Worm (Caenorhabditis elegans) whole organism, L2 larva: ENCODE measurements around the gene F40A3.3.

Experiments used
- C34F6.9 ChIP-seq: fragments of 150-350 bp; optimal IDR thresholded peaks from 2 replicates; lab custom pipeline; 2014; ENCODE audit warnings: missing biosample characterization, missing genetic modification characterization
- F13H6.1 ChIP-seq: sonication (generic microtip); optimal IDR thresholded peaks from 2 replicates; lab custom pipeline; 2016; ENCODE audit warnings: missing genetic modification characterization, missing compliant biosample characterization
- R02D3.7 ChIP-seq: fragments of 150-350 bp; optimal IDR thresholded peaks from 2 replicates; lab custom pipeline; 2014; ENCODE audit warnings: missing biosample characterization, missing genetic modification characterization
- Y55F3AM.14 ChIP-seq: fragments of 200-800 bp; sonication (Bioruptor generic); optimal IDR thresholded peaks from 2 replicates; lab custom pipeline; 2018; ENCODE audit warnings: mild to moderate bottlenecking, missing genetic modification characterization, missing compliant biosample characterization
- ZK546.5 ChIP-seq: sonication (generic microtip); optimal IDR thresholded peaks from 2 replicates; lab custom pipeline; 2017; ENCODE audit warnings: missing biosample characterization, missing genetic modification characterization
- alr-1 ChIP-seq: fragments of 150-350 bp; optimal IDR thresholded peaks from 2 replicates; lab custom pipeline; 2014; ENCODE audit warnings: missing biosample characterization, missing genetic modification characterization
- aly-2 ChIP-seq: fragments of 150-350 bp; optimal IDR thresholded peaks from 2 replicates; lab custom pipeline; 2014; ENCODE audit warnings: missing biosample characterization, missing genetic modification characterization
- ama-1 ChIP-seq: fragments of 150-350 bp; optimal IDR thresholded peaks from 2 replicates; lab custom pipeline; 2018; ENCODE audit warnings: inconsistent platforms
- blmp-1 ChIP-seq: sonication (generic microtip); optimal IDR thresholded peaks from 2 replicates; lab custom pipeline; 2017; ENCODE audit warnings: missing genetic modification characterization, mild to moderate bottlenecking, missing compliant biosample characterization, antibody characterized with exemption, moderate library complexity; ENCODE audit not compliant: insufficient read depth
- ceh-16 ChIP-seq: fragments of 150-350 bp; optimal IDR thresholded peaks from 2 replicates; lab custom pipeline; 2014; ENCODE audit warnings: missing biosample characterization, missing genetic modification characterization
- ceh-82 ChIP-seq: fragments of 150-350 bp; optimal IDR thresholded peaks from 2 replicates; lab custom pipeline; 2014; ENCODE audit warnings: missing biosample characterization, missing genetic modification characterization
- crh-2 ChIP-seq: sonication (generic microtip); optimal IDR thresholded peaks from 2 replicates; lab custom pipeline; 2017; ENCODE audit warnings: missing biosample characterization, missing genetic modification characterization
- dmd-4 ChIP-seq: sonication (generic microtip); optimal IDR thresholded peaks from 2 replicates; lab custom pipeline; 2017; ENCODE audit warnings: missing biosample characterization, missing genetic modification characterization
- egl-27 ChIP-seq: sonication (generic microtip); optimal IDR thresholded peaks from 3 replicates; lab custom pipeline; 2017; ENCODE audit warnings: missing biosample characterization, missing genetic modification reagents, missing genetic modification characterization
- elt-1 ChIP-seq: fragments of 150-350 bp; optimal IDR thresholded peaks from 2 replicates; lab custom pipeline; 2014; ENCODE audit warnings: missing biosample characterization, missing genetic modification characterization
- fos-1 ChIP-seq: fragments of 150-350 bp; optimal IDR thresholded peaks from 2 replicates; lab custom pipeline; 2014; ENCODE audit warnings: missing biosample characterization, missing genetic modification characterization
- lin-13 ChIP-seq: fragments of 150-350 bp; optimal IDR thresholded peaks from 2 replicates; lab custom pipeline; 2014; ENCODE audit warnings: missing biosample characterization, missing genetic modification reagents, missing genetic modification characterization
- lin-39 ChIP-seq: fragments of 150-350 bp; optimal IDR thresholded peaks from 2 replicates; lab custom pipeline; 2014; ENCODE audit warnings: missing biosample characterization, missing genetic modification reagents, missing genetic modification characterization
- lsy-2 ChIP-seq, 2 experiments: fragments of 150-350 bp in 1 of 2; sonication (generic microtip) in 1 of 2; optimal IDR thresholded peaks; 2 replicates each; lab custom pipeline; 2014 to 2017; ENCODE audit warnings: missing biosample characterization in 2 of 2, missing genetic modification characterization in 2 of 2
- mbf-1 ChIP-seq: sonication (generic microtip); optimal IDR thresholded peaks from 2 replicates; lab custom pipeline; 2017; ENCODE audit warnings: missing biosample characterization, missing genetic modification characterization
- mdl-1 ChIP-seq, 2 experiments: fragments of 150-350 bp in 1 of 2; sonication (generic microtip) in 1 of 2; optimal IDR thresholded peaks; 2 replicates each; lab custom pipeline; 2017; ENCODE audit warnings: missing biosample characterization in 2 of 2, missing genetic modification characterization in 2 of 2
- nhr-10 ChIP-seq: sonication (generic microtip); optimal IDR thresholded peaks from 2 replicates; lab custom pipeline; 2017; ENCODE audit warnings: missing biosample characterization, missing genetic modification characterization
- nhr-11 ChIP-seq: fragments of 150-350 bp; optimal IDR thresholded peaks from 2 replicates; lab custom pipeline; 2014; ENCODE audit warnings: missing biosample characterization, missing genetic modification characterization
- nhr-12 ChIP-seq: fragments of 150-350 bp; optimal IDR thresholded peaks from 2 replicates; lab custom pipeline; 2014; ENCODE audit warnings: missing biosample characterization, missing genetic modification characterization
- nhr-129 ChIP-seq: fragments of 150-350 bp; optimal IDR thresholded peaks from 2 replicates; lab custom pipeline; 2014; ENCODE audit warnings: missing biosample characterization, missing genetic modification characterization
- nhr-21 ChIP-seq: fragments of 150-350 bp; optimal IDR thresholded peaks from 2 replicates; lab custom pipeline; 2014; ENCODE audit warnings: missing biosample characterization, missing genetic modification characterization
- nhr-237 ChIP-seq: fragments of 150-350 bp; optimal IDR thresholded peaks from 2 replicates; lab custom pipeline; 2014; ENCODE audit warnings: missing biosample characterization, missing genetic modification characterization
- nhr-25 ChIP-seq: fragments of 150-350 bp; sonication (generic microtip); optimal IDR thresholded peaks from 3 replicates; lab custom pipeline; 2014; ENCODE audit warnings: missing biosample characterization, missing genetic modification characterization
- nhr-6 ChIP-seq: fragments of 150-350 bp; optimal IDR thresholded peaks from 2 replicates; lab custom pipeline; 2014; ENCODE audit warnings: missing biosample characterization, missing genetic modification characterization
- nhr-77 ChIP-seq: fragments of 150-350 bp; optimal IDR thresholded peaks from 2 replicates; lab custom pipeline; 2014; ENCODE audit warnings: missing biosample characterization, missing genetic modification characterization
- peb-1 ChIP-seq: fragments of 150-350 bp; optimal IDR thresholded peaks from 2 replicates; lab custom pipeline; 2014; ENCODE audit warnings: missing biosample characterization, missing genetic modification characterization
- sem-4 ChIP-seq: fragments of 150-350 bp; optimal IDR thresholded peaks from 2 replicates; lab custom pipeline; 2014; ENCODE audit warnings: missing biosample characterization, missing genetic modification reagents, missing genetic modification characterization
- sma-3 ChIP-seq: sonication (generic microtip); optimal IDR thresholded peaks from 2 replicates; lab custom pipeline; 2016; ENCODE audit warnings: missing genetic modification reagents, missing genetic modification characterization, missing compliant biosample characterization
- sma-9 ChIP-seq, 2 experiments: fragments of 150-350 bp in 1 of 2; sonication (generic microtip) in 1 of 2; optimal IDR thresholded peaks; 2 replicates each; lab custom pipeline; 2014 to 2016; ENCODE audit warnings: missing genetic modification characterization in 2 of 2, mild to moderate bottlenecking in 1 of 2, missing biosample characterization in 1 of 2, missing compliant biosample characterization in 1 of 2, missing genetic modification reagents in 1 of 2, moderate library complexity in 1 of 2
- snpc-4 ChIP-seq: fragments of 150-350 bp; optimal IDR thresholded peaks from 2 replicates; lab custom pipeline; 2014; ENCODE audit warnings: missing biosample characterization, missing genetic modification characterization
- unc-55 ChIP-seq: fragments of 150-350 bp; sonication (generic microtip); optimal IDR thresholded peaks from 3 replicates; lab custom pipeline; 2014; ENCODE audit warnings: missing biosample characterization, missing genetic modification reagents, missing genetic modification characterization
- unc-62 ChIP-seq: fragments of 150-350 bp; optimal IDR thresholded peaks from 2 replicates; lab custom pipeline; 2014; ENCODE audit warnings: missing biosample characterization, missing genetic modification reagents, missing genetic modification characterization
- ztf-1 ChIP-seq: fragments of 200-800 bp; sonication (Bioruptor generic); conservative IDR thresholded peaks from 2 replicates; pipeline ENCODE4 v1.3.6; 2022; ENCODE audit warnings: missing genetic modification characterization, missing compliant biosample characterization
- ztf-11 ChIP-seq: sonication (generic microtip); optimal IDR thresholded peaks from 2 replicates; lab custom pipeline; 2017; ENCODE audit warnings: missing biosample characterization, missing genetic modification characterization
- ztf-4 ChIP-seq: fragments of 150-350 bp; optimal IDR thresholded peaks from 2 replicates; lab custom pipeline; 2014; ENCODE audit warnings: missing biosample characterization, missing genetic modification characterization

Gene F40A3.3

DNA sequence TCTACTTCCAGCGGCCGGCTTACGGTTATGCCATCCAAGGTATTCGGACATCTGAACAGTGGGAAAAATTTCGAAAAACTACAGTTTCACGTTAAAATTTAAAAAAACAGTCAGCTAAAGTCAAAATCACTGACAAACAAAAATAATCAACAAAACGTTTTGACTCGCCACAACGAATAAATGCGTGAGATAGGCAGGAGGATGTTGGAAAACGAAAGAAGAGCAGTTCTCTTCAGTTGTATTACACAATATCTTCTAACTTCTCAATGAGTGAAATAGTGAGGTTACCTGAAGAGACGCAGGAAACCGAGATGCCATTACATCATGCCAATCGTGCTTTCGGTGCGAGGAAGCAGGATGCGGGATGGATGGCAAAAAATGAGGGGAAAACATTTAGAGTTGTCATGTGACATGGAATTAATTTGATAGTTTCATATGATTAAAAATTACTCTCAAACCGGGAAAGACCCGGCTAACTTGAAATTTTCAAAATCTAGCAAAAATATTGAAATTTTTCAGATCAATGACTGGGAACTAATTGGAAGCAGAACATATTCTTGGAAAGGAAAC lies 16.7 kb downstream of the F40A3.3 start, which contains the start of gene F40A3.6:
F40A3.6 (minus strand) TSS at position 51 of the 570 bp plus-strand sequence.
- TF ChIP-seq lin-39 (tag; lab: Kevin White, UChicago) (no peak), sem-4 (peak; percentile 3), nhr-129 (tag; lab: Kevin White, UChicago) (peak; percentile 92), F13H6.1 (tag; lab: Kevin White, UChicago) (peak; percentile 34), sma-9 (GFP tag; optimal IDR thresholded peaks at IDR 0.05; lab: Kevin White, UChicago) (peak; percentile 49), sma-9 (tag; optimal IDR thresholded peaks at IDR 0.05; lab: Kevin White, UChicago) (no peak), snpc-4 (tag; lab: Kevin White, UChicago) (no peak), nhr-77 (no peak), C34F6.9 (peak; percentile 71), nhr-12 (tag; lab: Kevin White, UChicago) (no peak), lsy-2 (tag; optimal IDR thresholded peaks at IDR 0.05; lab: Kevin White, UChicago) (peak in 1 of 2 experiments; percentile 44), mdl-1 (tag; optimal IDR thresholded peaks at IDR 0.05; lab: Kevin White, UChicago) (no peak), nhr-25 (no peak), nhr-11 (no peak), ztf-4 (tag; lab: Kevin White, UChicago) (no peak)
- TF ChIP-seq, all 48 proteins: peak for 6

- no peak for TF ChIP-seq Y55F3AM.14
- no peak for TF ChIP-seq ama-1 (lab: Kevin White, UChicago)
- TF ChIP-seq aly-2 (tag; lab: Kevin White, UChicago): no peak
- no peak for TF ChIP-seq dmd-4 (tag; lab: Kevin White, UChicago)
- TF ChIP-seq nhr-25: no peak
- TF ChIP-seq nhr-129 (tag; lab: Kevin White, UChicago): no peak
- no peak for TF ChIP-seq lsy-2 (tag; optimal IDR thresholded peaks at IDR 0.05; lab: Kevin White, UChicago)
- TF ChIP-seq ZK546.5 (tag; lab: Kevin White, UChicago): no peak
- no peak for TF ChIP-seq nhr-237 (tag; lab: Kevin White, UChicago)
- no peak for TF ChIP-seq peb-1 (tag; lab: Kevin White, UChicago)
- TF ChIP-seq nhr-21 (tag; lab: Kevin White, UChicago): no peak
- no peak for TF ChIP-seq nhr-77
- no peak for TF ChIP-seq nhr-6 (tag; lab: Kevin White, UChicago)
- TF ChIP-seq ceh-16 (tag; lab: Kevin White, UChicago): no peak
- TF ChIP-seq unc-62 (GFP tag; lab: Kevin White, UChicago): no peak
- TF ChIP-seq unc-55 (GFP tag; lab: Kevin White, UChicago): no peak
- no peak for TF ChIP-seq mdl-1 (tag; optimal IDR thresholded peaks at IDR 0.05; lab: Kevin White, UChicago)
- no peak for TF ChIP-seq ztf-11 (tag; lab: Kevin White, UChicago)
- no peak for TF ChIP-seq nhr-10
These were observed 22.5 kb downstream of the F40A3.3 start, which contains the start of gene F40A3.7 for ce11 chrV:7899761-7900160. F40A3.7 (minus strand) TSS chrV:7899861.

DNA sequence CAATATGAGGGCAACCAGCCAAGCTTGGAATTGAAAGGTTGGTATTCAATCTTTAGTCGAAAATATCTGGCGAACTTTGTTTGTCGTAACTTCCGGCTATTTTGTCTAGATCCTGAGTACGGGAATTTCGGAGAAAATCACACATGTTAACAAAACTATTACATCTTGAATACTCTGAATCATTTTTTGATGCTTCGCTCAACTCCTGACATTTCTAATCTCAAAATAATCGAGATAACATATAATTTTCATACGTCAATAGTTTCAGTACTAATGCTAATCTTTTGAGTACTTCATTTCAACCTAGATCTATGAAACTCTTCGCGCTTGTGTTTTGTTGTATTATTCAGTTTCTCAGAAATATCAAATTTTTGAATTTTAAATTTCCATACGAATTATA lies 24.0 kb downstream of the F40A3.3 start:
- TF ChIP-seq sma-3 (GFP tag; lab: Kevin White, UChicago) (no peak), lin-13 (GFP tag; lab: Kevin White, UChicago) (no peak), nhr-21 (tag; lab: Kevin White, UChicago) (no peak), mbf-1 (tag; lab: Kevin White, UChicago) (no peak), egl-27 (no peak), nhr-6 (tag; lab: Kevin White, UChicago) (no peak), crh-2 (tag; lab: Kevin White, UChicago) (no peak), peb-1 (tag; lab: Kevin White, UChicago) (no peak), mdl-1 (tag; optimal IDR thresholded peaks at IDR 0.05; lab: Kevin White, UChicago) (no peak), blmp-1 (tag; lab: Kevin White, UChicago) (no peak), nhr-77 (no peak)

DNA sequence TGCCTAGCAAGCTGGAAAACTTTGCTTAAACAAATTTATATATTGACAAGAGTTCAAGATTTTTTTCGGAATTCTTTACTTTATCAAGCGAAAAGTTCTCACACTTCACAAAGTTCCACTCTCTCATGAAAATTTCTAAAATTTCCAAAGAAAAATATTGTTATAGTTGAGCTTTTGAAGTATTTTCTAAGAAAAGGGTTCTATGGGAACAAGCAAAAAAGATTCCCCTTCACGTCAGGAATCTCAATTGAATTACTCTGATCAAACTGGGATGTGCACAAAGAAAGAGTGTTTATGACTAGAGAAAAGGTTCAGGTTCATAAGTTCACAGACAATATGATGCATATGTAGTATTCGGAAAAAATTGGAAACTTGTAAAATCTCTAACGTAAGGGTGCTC lies 27.1 kb downstream of the F40A3.3 start:
- no peak for TF ChIP-seq nhr-6 (tag; lab: Kevin White, UChicago)
- no peak for TF ChIP-seq blmp-1 (tag; lab: Kevin White, UChicago)
- no peak for TF ChIP-seq nhr-129 (tag; lab: Kevin White, UChicago)
- no peak for TF ChIP-seq nhr-12 (tag; lab: Kevin White, UChicago)
- no peak for TF ChIP-seq nhr-10
- no peak for TF ChIP-seq fos-1 (tag; lab: Kevin White, UChicago)
- TF ChIP-seq mdl-1 (tag; optimal IDR thresholded peaks at IDR 0.05; lab: Kevin White, UChicago): no peak
- TF ChIP-seq ama-1 (lab: Kevin White, UChicago): no peak
- TF ChIP-seq ztf-11 (tag; lab: Kevin White, UChicago): no peak
- no peak for TF ChIP-seq elt-1 (tag; lab: Kevin White, UChicago)
- no peak for TF ChIP-seq ceh-82 (tag; lab: Kevin White, UChicago)
- TF ChIP-seq ztf-1 (GFP tag; lab: Robert Waterston, UW): no peak
- no peak for TF ChIP-seq aly-2 (tag; lab: Kevin White, UChicago)
- TF ChIP-seq ceh-16 (tag; lab: Kevin White, UChicago): no peak
- TF ChIP-seq R02D3.7 (tag; lab: Kevin White, UChicago): no peak
- TF ChIP-seq lin-39 (tag; lab: Kevin White, UChicago): no peak
- TF ChIP-seq unc-55 (GFP tag; lab: Kevin White, UChicago): no peak
- no peak for TF ChIP-seq alr-1
- no peak for TF ChIP-seq nhr-237 (tag; lab: Kevin White, UChicago)
- TF ChIP-seq ztf-4 (tag; lab: Kevin White, UChicago): no peak
